Worm (Caenorhabditis elegans) whole organism, L1 larva: ENCODE measurements around the gene Y51H7C.8.

Experiments used
- C04F5.9 ChIP-seq: sonication (generic microtip); optimal IDR thresholded peaks from 2 replicates; lab custom pipeline; 2016; ENCODE audit warnings: missing genetic modification characterization, missing compliant biosample characterization
- C34B4.2 ChIP-seq: sonication (generic microtip); optimal IDR thresholded peaks from 2 replicates; lab custom pipeline; 2017; ENCODE audit warnings: mild to moderate bottlenecking, missing genetic modification characterization, missing compliant biosample characterization
- ama-1 ChIP-seq: fragments of 150-350 bp; optimal IDR thresholded peaks from 2 replicates; lab custom pipeline; 2014
- ces-1 ChIP-seq: fragments of 150-350 bp; optimal IDR thresholded peaks from 2 replicates; lab custom pipeline; 2014; ENCODE audit warnings: missing biosample characterization, missing genetic modification reagents, missing genetic modification characterization
- fkh-4 ChIP-seq: sonication (generic microtip); optimal IDR thresholded peaks from 2 replicates; lab custom pipeline; 2016; ENCODE audit warnings: missing compliant biosample characterization, missing genetic modification characterization, borderline replicate concordance
- nhr-12 ChIP-seq: sonication (generic microtip); optimal IDR thresholded peaks from 2 replicates; lab custom pipeline; 2017; ENCODE audit warnings: missing biosample characterization, missing genetic modification characterization
- ztf-4 ChIP-seq: fragments of 150-350 bp; optimal IDR thresholded peaks from 2 replicates; lab custom pipeline; 2014; ENCODE audit warnings: missing biosample characterization, missing genetic modification characterization

- TF ChIP-seq fkh-4 = no peak
- TF ChIP-seq C34B4.2 (tag; lab: Kevin White, UChicago) = no peak
- TF ChIP-seq C04F5.9 (tag; lab: Kevin White, UChicago) = no peak
- TF ChIP-seq nhr-12 = no peak
- no peak for TF ChIP-seq ama-1 (lab: Kevin White, UChicago)
- TF ChIP-seq ces-1 (GFP tag; lab: Kevin White, UChicago) = no peak
- no peak for TF ChIP-seq ztf-4
These were observed 29.4 kb upstream of the Y51H7C.8 start for ce11 chrII:1372138-1372537.
